Worm (Caenorhabditis elegans) whole organism, L2 larva: ENCODE data around the gene aqp-12.

ENCODE experiments used
- C34F6.9 ChIP-seq: fragments of 150-350 bp; optimal IDR thresholded peaks from 2 replicates; lab custom pipeline; 2014; ENCODE audit warnings: missing biosample characterization, missing genetic modification characterization
- F13H6.1 ChIP-seq: sonication (generic microtip); optimal IDR thresholded peaks from 2 replicates; lab custom pipeline; 2016; ENCODE audit warnings: missing genetic modification characterization, missing compliant biosample characterization
- Y55F3AM.14 ChIP-seq: fragments of 200-800 bp; sonication (Bioruptor generic); optimal IDR thresholded peaks from 2 replicates; lab custom pipeline; 2018; ENCODE audit warnings: mild to moderate bottlenecking, missing genetic modification characterization, missing compliant biosample characterization
- alr-1 ChIP-seq: fragments of 150-350 bp; optimal IDR thresholded peaks from 2 replicates; lab custom pipeline; 2014; ENCODE audit warnings: missing biosample characterization, missing genetic modification characterization
- aly-2 ChIP-seq: fragments of 150-350 bp; optimal IDR thresholded peaks from 2 replicates; lab custom pipeline; 2014; ENCODE audit warnings: missing biosample characterization, missing genetic modification characterization
- blmp-1 ChIP-seq: sonication (generic microtip); optimal IDR thresholded peaks from 2 replicates; lab custom pipeline; 2017; ENCODE audit warnings: missing genetic modification characterization, mild to moderate bottlenecking, missing compliant biosample characterization, antibody characterized with exemption, moderate library complexity; ENCODE audit not compliant: insufficient read depth
- ceh-16 ChIP-seq: fragments of 150-350 bp; optimal IDR thresholded peaks from 2 replicates; lab custom pipeline; 2014; ENCODE audit warnings: missing biosample characterization, missing genetic modification characterization
- ceh-82 ChIP-seq: fragments of 150-350 bp; optimal IDR thresholded peaks from 2 replicates; lab custom pipeline; 2014; ENCODE audit warnings: missing biosample characterization, missing genetic modification characterization
- crh-2 ChIP-seq: sonication (generic microtip); optimal IDR thresholded peaks from 2 replicates; lab custom pipeline; 2017; ENCODE audit warnings: missing biosample characterization, missing genetic modification characterization
- dmd-4 ChIP-seq: sonication (generic microtip); optimal IDR thresholded peaks from 2 replicates; lab custom pipeline; 2017; ENCODE audit warnings: missing biosample characterization, missing genetic modification characterization
- egl-27 ChIP-seq: sonication (generic microtip); optimal IDR thresholded peaks from 3 replicates; lab custom pipeline; 2017; ENCODE audit warnings: missing biosample characterization, missing genetic modification reagents, missing genetic modification characterization
- elt-1 ChIP-seq: fragments of 150-350 bp; optimal IDR thresholded peaks from 2 replicates; lab custom pipeline; 2014; ENCODE audit warnings: missing biosample characterization, missing genetic modification characterization
- elt-3 ChIP-seq: sonication (generic microtip); optimal IDR thresholded peaks from 2 replicates; lab custom pipeline; 2017; ENCODE audit warnings: missing biosample characterization, missing genetic modification characterization
- fos-1 ChIP-seq: fragments of 150-350 bp; optimal IDR thresholded peaks from 2 replicates; lab custom pipeline; 2014; ENCODE audit warnings: missing biosample characterization, missing genetic modification characterization
- gmeb-1 ChIP-seq: fragments of 150-350 bp; optimal IDR thresholded peaks from 2 replicates; lab custom pipeline; 2014; ENCODE audit warnings: missing biosample characterization, missing genetic modification characterization
- lsy-2 ChIP-seq, 2 experiments: fragments of 150-350 bp in 1 of 2; sonication (generic microtip) in 1 of 2; optimal IDR thresholded peaks; 2 replicates each; lab custom pipeline; 2014 to 2017; ENCODE audit warnings: missing biosample characterization in 2 of 2, missing genetic modification characterization in 2 of 2
- mab-5 ChIP-seq: fragments of 150-350 bp; optimal IDR thresholded peaks from 2 replicates; lab custom pipeline; 2014; ENCODE audit warnings: missing biosample characterization, missing genetic modification characterization
- mbf-1 ChIP-seq: sonication (generic microtip); optimal IDR thresholded peaks from 2 replicates; lab custom pipeline; 2017; ENCODE audit warnings: missing biosample characterization, missing genetic modification characterization
- mdl-1 ChIP-seq, 2 experiments: fragments of 150-350 bp in 1 of 2; sonication (generic microtip) in 1 of 2; optimal IDR thresholded peaks; 2 replicates each; lab custom pipeline; 2017; ENCODE audit warnings: missing biosample characterization in 2 of 2, missing genetic modification characterization in 2 of 2
- nhr-129 ChIP-seq: fragments of 150-350 bp; optimal IDR thresholded peaks from 2 replicates; lab custom pipeline; 2014; ENCODE audit warnings: missing biosample characterization, missing genetic modification characterization
- nhr-21 ChIP-seq: fragments of 150-350 bp; optimal IDR thresholded peaks from 2 replicates; lab custom pipeline; 2014; ENCODE audit warnings: missing biosample characterization, missing genetic modification characterization
- nhr-23 ChIP-seq: fragments of 150-350 bp; optimal IDR thresholded peaks from 2 replicates; lab custom pipeline; 2014; ENCODE audit warnings: missing biosample characterization, missing genetic modification reagents, missing genetic modification characterization
- nhr-25 ChIP-seq: fragments of 150-350 bp; sonication (generic microtip); optimal IDR thresholded peaks from 3 replicates; lab custom pipeline; 2014; ENCODE audit warnings: missing biosample characterization, missing genetic modification characterization
- nhr-6 ChIP-seq: fragments of 150-350 bp; optimal IDR thresholded peaks from 2 replicates; lab custom pipeline; 2014; ENCODE audit warnings: missing biosample characterization, missing genetic modification characterization
- nhr-77 ChIP-seq: fragments of 150-350 bp; optimal IDR thresholded peaks from 2 replicates; lab custom pipeline; 2014; ENCODE audit warnings: missing biosample characterization, missing genetic modification characterization
- peb-1 ChIP-seq: fragments of 150-350 bp; optimal IDR thresholded peaks from 2 replicates; lab custom pipeline; 2014; ENCODE audit warnings: missing biosample characterization, missing genetic modification characterization
- sem-4 ChIP-seq: fragments of 150-350 bp; optimal IDR thresholded peaks from 2 replicates; lab custom pipeline; 2014; ENCODE audit warnings: missing biosample characterization, missing genetic modification reagents, missing genetic modification characterization
- skn-1 ChIP-seq: sonication (generic microtip); optimal IDR thresholded peaks from 2 replicates; lab custom pipeline; 2017; ENCODE audit warnings: missing biosample characterization, missing genetic modification characterization
- sma-9 ChIP-seq, 2 experiments: fragments of 150-350 bp in 1 of 2; sonication (generic microtip) in 1 of 2; optimal IDR thresholded peaks; 2 replicates each; lab custom pipeline; 2014 to 2016; ENCODE audit warnings: missing genetic modification characterization in 2 of 2, mild to moderate bottlenecking in 1 of 2, missing biosample characterization in 1 of 2, missing compliant biosample characterization in 1 of 2, missing genetic modification reagents in 1 of 2, moderate library complexity in 1 of 2
- snpc-4 ChIP-seq: fragments of 150-350 bp; optimal IDR thresholded peaks from 2 replicates; lab custom pipeline; 2014; ENCODE audit warnings: missing biosample characterization, missing genetic modification characterization
- unc-39 ChIP-seq: fragments of 150-350 bp; optimal IDR thresholded peaks from 2 replicates; lab custom pipeline; 2014; ENCODE audit warnings: missing biosample characterization, missing genetic modification characterization
- unc-62 ChIP-seq: fragments of 150-350 bp; optimal IDR thresholded peaks from 2 replicates; lab custom pipeline; 2014; ENCODE audit warnings: missing biosample characterization, missing genetic modification reagents, missing genetic modification characterization
- ztf-11 ChIP-seq: sonication (generic microtip); optimal IDR thresholded peaks from 2 replicates; lab custom pipeline; 2017; ENCODE audit warnings: missing biosample characterization, missing genetic modification characterization
- ztf-4 ChIP-seq: fragments of 150-350 bp; optimal IDR thresholded peaks from 2 replicates; lab custom pipeline; 2014; ENCODE audit warnings: missing biosample characterization, missing genetic modification characterization

Gene aqp-12

ce11 chrII:12239449-12239848 lies 36.4 kb downstream of the aqp-12 start:
- TF ChIP-seq lsy-2 (tag; optimal IDR thresholded peaks at IDR 0.05; lab: Kevin White, UChicago) (peak in 1 of 2 experiments; percentile 28), fos-1 (tag; lab: Kevin White, UChicago) (peak; percentile 82), nhr-77 (tag; lab: Kevin White, UChicago) (no peak), elt-3 (tag; lab: Kevin White, UChicago) (no peak), elt-1 (tag; lab: Kevin White, UChicago) (peak; percentile 50), sem-4 (tag; lab: Kevin White, UChicago) (peak; percentile 51), nhr-21 (tag; lab: Kevin White, UChicago) (peak; percentile 37), ceh-16 (tag; lab: Kevin White, UChicago) (peak; percentile 58), nhr-25 (tag; lab: Kevin White, UChicago) (peak; percentile 84), blmp-1 (tag; lab: Kevin White, UChicago) (peak; percentile 96)

ce11 chrII:12240088-12240487 lies 37.1 kb downstream of the aqp-12 start, which contains the start of gene txdc-12.1:
TSS of gene txdc-12.1 (plus strand) at chrII:12240388.
- TF ChIP-seq mdl-1 (tag; optimal IDR thresholded peaks at IDR 0.05; lab: Kevin White, UChicago): no peak
- TF ChIP-seq mab-5 (tag; lab: Kevin White, UChicago): no peak
- no peak for TF ChIP-seq peb-1
- TF ChIP-seq dmd-4 (tag; lab: Kevin White, UChicago): no peak
- no peak for TF ChIP-seq skn-1 (tag; lab: Kevin White, UChicago)
- no peak for TF ChIP-seq sma-9 (GFP tag; optimal IDR thresholded peaks at IDR 0.05; lab: Kevin White, UChicago)
- TF ChIP-seq sma-9 (tag; optimal IDR thresholded peaks at IDR 0.05; lab: Kevin White, UChicago): no peak

ce11 chrII:12241792-12242191 lies 38.8 kb downstream of the aqp-12 start:
- TF ChIP-seq dmd-4 (tag; lab: Kevin White, UChicago) (no peak), crh-2 (tag; lab: Kevin White, UChicago) (no peak), C34F6.9 (tag; lab: Kevin White, UChicago) (no peak), snpc-4 (tag; lab: Kevin White, UChicago) (no peak)

- no peak for TF ChIP-seq unc-62 (GFP tag; lab: Kevin White, UChicago)
- TF ChIP-seq mdl-1 (tag; optimal IDR thresholded peaks at IDR 0.05; lab: Kevin White, UChicago): no peak
- no peak for TF ChIP-seq unc-39 (tag; lab: Kevin White, UChicago)
- TF ChIP-seq nhr-6: no peak
- TF ChIP-seq egl-27 (tag; lab: Kevin White, UChicago): no peak
- no peak for TF ChIP-seq gmeb-1
- no peak for TF ChIP-seq ceh-16 (tag; lab: Kevin White, UChicago)
- no peak for TF ChIP-seq Y55F3AM.14 (GFP tag; lab: Kevin White, UChicago)
- no peak for TF ChIP-seq ceh-82 (tag; lab: Kevin White, UChicago)
- no peak for TF ChIP-seq peb-1
- TF ChIP-seq fos-1 (tag; lab: Kevin White, UChicago): no peak
- no peak for TF ChIP-seq F13H6.1
- no peak for TF ChIP-seq ztf-4
- TF ChIP-seq blmp-1 (tag; lab: Kevin White, UChicago): no peak
- TF ChIP-seq aly-2 (tag; lab: Kevin White, UChicago): no peak
- TF ChIP-seq nhr-23 (tag; lab: Kevin White, UChicago): no peak
- no peak for TF ChIP-seq elt-1 (tag; lab: Kevin White, UChicago)
Observed at ce11 chrII:12242551-12242950, 39.5 kb downstream of the aqp-12 start, which contains the start of gene Y57A10A.24. TSS of gene Y57A10A.24 (plus strand) at chrII:12242946.

DNA sequence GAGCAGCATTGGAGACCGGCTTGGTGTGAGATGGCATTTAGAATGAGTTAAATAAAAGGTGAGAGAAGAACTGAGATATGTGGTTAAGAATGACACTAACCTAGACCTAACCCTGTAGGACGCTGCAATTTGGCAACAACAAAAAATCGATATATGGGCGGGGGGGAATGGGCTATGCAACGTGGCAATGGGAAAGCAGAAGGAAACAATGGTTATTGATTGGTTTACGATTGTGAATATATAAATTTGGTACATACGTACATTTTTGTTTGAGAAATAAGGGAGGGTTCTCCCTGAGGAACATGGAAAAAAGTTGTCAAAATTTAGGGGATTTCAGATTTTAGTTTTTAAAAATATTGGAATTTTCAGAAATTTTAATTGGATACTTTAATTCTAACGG lies 46.0 kb downstream of the aqp-12 start, which contains the start of gene tag-276:
TSS of gene tag-276 (minus strand) at position 101 of the 400 bp plus-strand sequence.
- no peak for TF ChIP-seq ceh-82 (tag; lab: Kevin White, UChicago)
- TF ChIP-seq lsy-2 (tag; optimal IDR thresholded peaks at IDR 0.05; lab: Kevin White, UChicago): no peak
- TF ChIP-seq ztf-4: no peak
- no peak for TF ChIP-seq unc-62 (GFP tag; lab: Kevin White, UChicago)
- TF ChIP-seq nhr-21 (tag; lab: Kevin White, UChicago): no peak
- no peak for TF ChIP-seq fos-1 (tag; lab: Kevin White, UChicago)
- TF ChIP-seq mbf-1 (tag; lab: Kevin White, UChicago): no peak
- TF ChIP-seq unc-39 (tag; lab: Kevin White, UChicago): no peak
- TF ChIP-seq C34F6.9 (tag; lab: Kevin White, UChicago): no peak
- TF ChIP-seq nhr-77 (tag; lab: Kevin White, UChicago): no peak
- no peak for TF ChIP-seq nhr-129
- no peak for TF ChIP-seq ceh-16 (tag; lab: Kevin White, UChicago)
- no peak for TF ChIP-seq F13H6.1
- no peak for TF ChIP-seq ztf-11 (tag; lab: Kevin White, UChicago)
- TF ChIP-seq alr-1 (tag; lab: Kevin White, UChicago): no peak
- TF ChIP-seq dmd-4 (tag; lab: Kevin White, UChicago): no peak
- no peak for TF ChIP-seq sma-9 (GFP tag; optimal IDR thresholded peaks at IDR 0.05; lab: Kevin White, UChicago)
- no peak for TF ChIP-seq sma-9 (tag; optimal IDR thresholded peaks at IDR 0.05; lab: Kevin White, UChicago)
- no peak for TF ChIP-seq Y55F3AM.14 (GFP tag; lab: Kevin White, UChicago)
- TF ChIP-seq blmp-1 (tag; lab: Kevin White, UChicago): no peak
- TF ChIP-seq, all 48 proteins: peak for 0
